Fruit fly (Drosophila melanogaster): ENCODE data around the gene Ugt316A1.

dm6 chr3L:19041161-19041560 lies 21.5 kb downstream of the Ugt316A1 start:
- TF ChIP-seq Ets98B (GFP tag; IDR thresholded peaks at IDR 0.05) (no peak), rn (GFP tag; IDR thresholded peaks at IDR 0.05) (no peak), CG8159 (tag; optimal IDR thresholded peaks at IDR 0.05) (no peak), CG14655 (GFP tag; optimal IDR thresholded peaks at IDR 0.05) (no peak), D1 (tag; optimal IDR thresholded peaks at IDR 0.05) (no peak), CG10348 (GFP tag; IDR thresholded peaks at IDR 0.05) (no peak), CG34367 (tag; optimal IDR thresholded peaks at IDR 0.05) (no peak)
